Fruit fly (Drosophila melanogaster) whole organism: ENCODE data around the gene CG16957.
A peak's percentile ranks its signal among the peaks of the same experiment; 100 is the strongest.

ENCODE experiments used
- CG8478 ChIP-seq: fragments of >200 bp; optimal IDR thresholded peaks from 2 replicates; lab custom pipeline; 2018; ENCODE audit warnings: inconsistent platforms
- Dll ChIP-seq: fragments of >200 bp; optimal IDR thresholded peaks from 2 replicates; lab custom pipeline; 2017
- EcR ChIP-seq, 2 experiments: fragments of >200 bp; optimal IDR thresholded peaks; 2 replicates each; lab custom pipeline; 2017; ENCODE audit warnings: missing biosample characterization in 2 of 2, missing genetic modification characterization in 2 of 2, missing genetic modification reagents in 2 of 2
- pan ChIP-seq: fragments of >200 bp; optimal IDR thresholded peaks from 2 replicates; lab custom pipeline; 2017
- psq ChIP-seq: fragments of >200 bp; optimal IDR thresholded peaks from 2 replicates; lab custom pipeline; 2017
- usp ChIP-seq: fragments of >200 bp; optimal IDR thresholded peaks from 2 replicates; lab custom pipeline; 2017; ENCODE audit warnings: missing biosample characterization, missing genetic modification characterization, mixed read lengths

The CG16957 gene

DNA sequence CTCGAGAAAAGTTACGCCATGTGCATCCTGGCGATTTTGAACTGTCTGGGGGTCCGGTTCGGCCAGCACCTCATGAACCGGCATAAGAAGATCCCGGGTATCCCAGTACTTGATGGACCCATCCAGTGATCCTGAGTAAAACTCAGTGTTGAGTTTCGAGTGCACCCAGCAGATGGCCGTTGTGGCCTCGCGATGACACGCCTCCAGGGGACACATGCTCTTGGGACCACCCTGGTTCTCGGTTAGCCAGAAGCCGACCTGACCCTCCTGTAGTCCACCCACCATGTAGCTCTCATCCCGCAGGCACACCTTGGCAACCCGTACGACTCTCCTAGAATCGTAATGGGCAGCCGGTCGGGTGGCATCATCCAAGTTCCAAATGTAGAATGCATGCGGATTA, 1.4 kb upstream of the CG16957 start:
- TF ChIP-seq Dll (lab: Kevin White, UChicago), result no peak
- TF ChIP-seq psq (lab: Kevin White, UChicago), result no peak
- TF ChIP-seq pan (lab: Kevin White, UChicago), result no peak
- no peak for TF ChIP-seq CG8478 (lab: Kevin White, UChicago)
- no peak for TF ChIP-seq usp
- TF ChIP-seq EcR (GFP tag; optimal IDR thresholded peaks at IDR 0.05; lab: Kevin White, UChicago), result no peak

- no peak for TF ChIP-seq CG8478 (lab: Kevin White, UChicago)
- no peak for TF ChIP-seq Dll (lab: Kevin White, UChicago)
- TF ChIP-seq psq (lab: Kevin White, UChicago), result no peak
- TF ChIP-seq EcR (GFP tag; optimal IDR thresholded peaks at IDR 0.05; lab: Kevin White, UChicago), result no peak
- TF ChIP-seq pan (lab: Kevin White, UChicago), result no peak
- no peak for TF ChIP-seq usp
These were observed 1.1 kb downstream of the CG16957 start, which contains the start of gene RpL24 for dm6 chr2L:13394903-13395302. Gene RpL24 (minus strand): TSS chr2L:13395131.

dm6 chr2L:13387255-13387654, 8.7 kb downstream of the CG16957 start, which contains the start of the genes Ing5 and CG7099:
Gene Ing5 (minus strand): TSS chr2L:13387312.
Gene CG7099 (plus strand): TSS chr2L:13387571.
- TF ChIP-seq EcR (GFP tag; optimal IDR thresholded peaks at IDR 0.05; lab: Kevin White, UChicago), result no peak
- no peak for TF ChIP-seq CG8478 (lab: Kevin White, UChicago)
- no peak for TF ChIP-seq psq (lab: Kevin White, UChicago)
- no peak for TF ChIP-seq usp
- no peak for TF ChIP-seq pan (lab: Kevin White, UChicago)
- no peak for TF ChIP-seq Dll (lab: Kevin White, UChicago)

DNA sequence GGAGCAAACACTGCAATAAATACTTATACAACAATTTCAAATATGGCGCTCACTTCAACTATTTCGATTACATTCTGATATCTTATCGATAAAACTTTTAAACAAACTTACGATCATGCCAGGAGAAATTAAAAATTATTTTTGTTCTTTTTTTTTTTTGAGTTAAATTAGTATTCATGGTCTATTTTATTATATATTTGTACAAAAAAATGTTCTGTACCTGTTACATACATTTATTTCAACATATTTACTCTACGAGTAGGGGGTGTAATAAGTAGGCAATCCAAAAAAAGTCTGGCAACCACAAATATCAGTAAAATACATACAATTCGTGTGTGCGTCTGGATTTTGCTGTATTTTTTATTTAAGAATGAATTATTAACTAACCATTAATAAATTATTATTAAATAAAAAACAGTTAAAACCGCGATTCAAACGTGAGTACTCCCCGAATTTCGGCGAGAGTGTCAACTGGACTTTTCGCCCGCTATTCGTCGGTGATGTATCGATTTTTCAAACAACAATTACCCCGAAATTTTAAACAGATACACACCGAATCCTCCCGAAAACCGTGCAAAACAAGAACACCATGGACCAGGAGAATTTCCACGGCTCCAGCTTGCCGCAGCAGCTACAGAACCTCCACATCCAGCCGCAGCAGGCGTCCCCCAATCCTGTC, 13.5 kb downstream of the CG16957 start, which contains the start of gene loqs:
TSS of gene loqs (plus strand) at position 302 of the 679 bp plus-strand sequence.
- TF ChIP-seq usp, result no peak
- no peak for TF ChIP-seq pan (lab: Kevin White, UChicago)
- no peak for TF ChIP-seq EcR (GFP tag; optimal IDR thresholded peaks at IDR 0.05; lab: Kevin White, UChicago)
- no peak for TF ChIP-seq Dll (lab: Kevin White, UChicago)
- TF ChIP-seq psq (lab: Kevin White, UChicago), result no peak
- TF ChIP-seq CG8478 (lab: Kevin White, UChicago), result no peak

- TF ChIP-seq CG8478 (lab: Kevin White, UChicago) (no peak), psq (lab: Kevin White, UChicago) (no peak), Dll (lab: Kevin White, UChicago) (no peak), EcR (GFP tag; optimal IDR thresholded peaks at IDR 0.05; lab: Kevin White, UChicago) (no peak), pan (lab: Kevin White, UChicago) (peak; percentile 83), usp (no peak)
These were observed 17.5 kb downstream of the CG16957 start, which contains the start of the genes CG9302 and beta'COP for dm6 chr2L:13378488-13378964. Gene CG9302 (minus strand): TSS chr2L:13378538. Gene beta'COP (plus strand): TSS chr2L:13378902.

- TF ChIP-seq psq (lab: Kevin White, UChicago) (no peak), CG8478 (lab: Kevin White, UChicago) (no peak), usp (no peak), Dll (lab: Kevin White, UChicago) (no peak), pan (lab: Kevin White, UChicago) (no peak), EcR (GFP tag; optimal IDR thresholded peaks at IDR 0.05; lab: Kevin White, UChicago) (no peak)
These were observed 19.9 kb downstream of the CG16957 start for dm6 chr2L:13376086-13376485.

- TF ChIP-seq psq (lab: Kevin White, UChicago) (no peak), usp (no peak), CG8478 (lab: Kevin White, UChicago) (no peak), pan (lab: Kevin White, UChicago) (no peak), Dll (lab: Kevin White, UChicago) (no peak), EcR (GFP tag; optimal IDR thresholded peaks at IDR 0.05; lab: Kevin White, UChicago) (no peak)
These were observed 22.3 kb downstream of the CG16957 start, which contains the start of the genes Bdp1 and CG6565 for dm6 chr2L:13373435-13374242. Gene Bdp1 (minus strand): TSS chr2L:13373890. Gene CG6565 (plus strand): TSS chr2L:13374019.

- TF ChIP-seq EcR (GFP tag; optimal IDR thresholded peaks at IDR 0.05; lab: Kevin White, UChicago) (no peak), CG8478 (lab: Kevin White, UChicago) (no peak), Dll (lab: Kevin White, UChicago) (no peak), usp (no peak), pan (lab: Kevin White, UChicago) (no peak), psq (lab: Kevin White, UChicago) (no peak)
These were observed 25.2 kb downstream of the CG16957 start, which contains the start of gene ND-B22 for dm6 chr2L:13370762-13371161. Gene ND-B22 (minus strand): TSS chr2L:13371110.

DNA sequence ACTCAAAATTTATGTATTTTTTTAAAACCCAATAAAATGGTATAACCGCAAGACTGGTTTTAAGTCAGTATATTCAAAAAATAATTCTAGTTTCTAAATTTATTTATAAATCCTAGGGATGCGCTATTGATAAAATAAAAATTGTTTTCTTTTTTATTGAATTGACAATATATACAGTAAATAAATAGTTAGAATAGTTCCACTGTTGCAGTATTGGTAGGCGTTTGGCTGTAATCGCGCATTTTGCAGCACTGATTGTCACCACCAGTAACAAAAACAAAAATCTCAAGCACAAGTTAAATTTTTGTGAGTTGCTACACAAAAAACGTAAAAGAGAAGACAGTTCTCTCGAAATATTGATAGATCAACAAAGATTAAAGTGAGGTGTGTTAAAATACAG, 27.0 kb downstream of the CG16957 start, which contains the start of gene CG31855:
TSS of gene CG31855 (plus strand) at position 265 of the 400 bp plus-strand sequence.
- no peak for TF ChIP-seq EcR (GFP tag; optimal IDR thresholded peaks at IDR 0.05; lab: Kevin White, UChicago)
- no peak for TF ChIP-seq CG8478 (lab: Kevin White, UChicago)
- TF ChIP-seq pan (lab: Kevin White, UChicago), result no peak
- TF ChIP-seq psq (lab: Kevin White, UChicago), result no peak
- no peak for TF ChIP-seq usp
- TF ChIP-seq Dll (lab: Kevin White, UChicago), result no peak

dm6 chr2L:13367378-13367777, 28.6 kb downstream of the CG16957 start, which contains the start of gene Tap42:
Gene Tap42 (plus strand): TSS chr2L:13367617.
- TF ChIP-seq EcR (GFP tag; optimal IDR thresholded peaks at IDR 0.05; lab: Kevin White, UChicago), result no peak
